Fruit fly (Drosophila melanogaster) whole organism, embryonic: ENCODE measurements around the gene Der-2.

Experiments
- Antp ChIP-seq: fragments of 200-800 bp; sonication (Bioruptor generic); optimal IDR thresholded peaks from 3 replicates; lab custom pipeline; 2016; ENCODE audit warnings: missing biosample characterization, missing genetic modification characterization
- Bgb ChIP-seq: fragments of 200-800 bp; sonication (Bioruptor generic); IDR thresholded peaks from 2 replicates; pipeline ENCODE4 v1.3.6; 2022; ENCODE audit warnings: missing biosample characterization, missing genetic modification characterization; ENCODE audit not compliant: partially characterized antibody
- CG10366 ChIP-seq: fragments of 200-800 bp; sonication (Bioruptor generic); IDR thresholded peaks from 2 replicates; pipeline ENCODE4 v1.3.6; 2022; ENCODE audit warnings: missing biosample characterization, missing genetic modification characterization
- CG10431 ChIP-seq: fragments of 200-800 bp; sonication (Bioruptor generic); optimal IDR thresholded peaks from 3 replicates; lab custom pipeline; 2018; ENCODE audit warnings: missing biosample characterization, mild to moderate bottlenecking, missing genetic modification characterization
- CG10565 ChIP-seq: fragments of 200-800 bp; sonication (Bioruptor generic); optimal IDR thresholded peaks from 3 replicates; lab custom pipeline; 2016; ENCODE audit warnings: missing biosample characterization, mild to moderate bottlenecking, missing genetic modification characterization
- CG11695 ChIP-seq: fragments of 200-800 bp; sonication (Bioruptor generic); IDR thresholded peaks from 3 replicates; pipeline ENCODE4 v1.3.6; 2022; ENCODE audit warnings: missing biosample characterization, missing genetic modification characterization
- CG13775 ChIP-seq: fragments of 200-800 bp; sonication (Bioruptor generic); optimal IDR thresholded peaks from 3 replicates; lab custom pipeline; 2017; ENCODE audit warnings: missing biosample characterization, mild to moderate bottlenecking, missing genetic modification characterization
- CG15479 ChIP-seq: fragments of 200-800 bp; sonication (Bioruptor generic); optimal IDR thresholded peaks from 3 replicates; lab custom pipeline; 2019; ENCODE audit warnings: missing biosample characterization, mild to moderate bottlenecking, missing genetic modification characterization, moderate library complexity
- CG16813 ChIP-seq: fragments of 200-800 bp; sonication (Bioruptor generic); IDR thresholded peaks from 3 replicates; pipeline ENCODE4 v1.3.6; 2022; ENCODE audit warnings: missing biosample characterization, missing genetic modification characterization; ENCODE audit not compliant: partially characterized antibody
- CG17829 ChIP-seq: fragments of 200-800 bp; optimal IDR thresholded peaks from 2 replicates; lab custom pipeline; 2019; ENCODE audit warnings: missing biosample characterization, mild to moderate bottlenecking, missing genetic modification characterization, moderate library complexity
- CG18262 ChIP-seq: fragments of 200-800 bp; optimal IDR thresholded peaks from 3 replicates; lab custom pipeline; 2019; ENCODE audit warnings: missing biosample characterization, mild to moderate bottlenecking, missing genetic modification characterization, moderate library complexity
- CG18619 ChIP-seq: fragments of 200-800 bp; sonication (Bioruptor generic); optimal IDR thresholded peaks from 3 replicates; lab custom pipeline; 2017; ENCODE audit warnings: missing biosample characterization, mild to moderate bottlenecking, missing genetic modification characterization
- CG2199 ChIP-seq: fragments of 200-800 bp; sonication (Bioruptor generic); IDR thresholded peaks from 3 replicates; pipeline ENCODE4 v1.3.6; 2022; ENCODE audit warnings: missing biosample characterization, missing genetic modification characterization
- CG30431 ChIP-seq: fragments of 200-800 bp; sonication (Bioruptor generic); optimal IDR thresholded peaks from 2 replicates; lab custom pipeline; 2017; ENCODE audit warnings: missing biosample characterization, missing genetic modification characterization
- CG3163 ChIP-seq: fragments of 200-800 bp; sonication (Bioruptor generic); optimal IDR thresholded peaks from 3 replicates; lab custom pipeline; 2016; ENCODE audit warnings: missing biosample characterization, missing genetic modification characterization
- CG43689 ChIP-seq: fragments of 200-800 bp; sonication (Bioruptor generic); IDR thresholded peaks from 2 replicates; pipeline ENCODE4 v1.3.6; 2022; ENCODE audit warnings: missing biosample characterization, missing genetic modification characterization
- CG4820 ChIP-seq: fragments of 200-800 bp; sonication (Bioruptor generic); optimal IDR thresholded peaks from 3 replicates; lab custom pipeline; 2016; ENCODE audit warnings: missing biosample characterization, missing genetic modification characterization
- CG9727 ChIP-seq: fragments of 200-800 bp; sonication (Bioruptor generic); optimal IDR thresholded peaks from 3 replicates; lab custom pipeline; 2017; ENCODE audit warnings: missing biosample characterization, mild to moderate bottlenecking, missing genetic modification characterization
- D ChIP-seq, 2 experiments: fragments of 200-800 bp in 1 of 2; fragments of >200 bp in 1 of 2; sonication (Bioruptor generic) in 1 of 2; optimal IDR thresholded peaks; 2 replicates in 1 of 2; 3 replicates in 1 of 2; lab custom pipeline; 2017; ENCODE audit warnings: mild to moderate bottlenecking in 1 of 2, missing biosample characterization in 1 of 2, missing genetic modification characterization in 1 of 2, missing genetic modification reagents in 1 of 2
- ERR ChIP-seq: fragments of 200-800 bp; sonication (Bioruptor generic); optimal IDR thresholded peaks from 2 replicates; lab custom pipeline; 2016; ENCODE audit warnings: missing biosample characterization, missing genetic modification characterization
- GATAe ChIP-seq: fragments of 200-800 bp; sonication (Bioruptor generic); conservative IDR thresholded peaks from 2 replicates; pipeline ENCODE4 v1.3.6; 2022; ENCODE audit warnings: missing biosample characterization, missing genetic modification characterization
- HLH3B ChIP-seq: fragments of 200-800 bp; sonication (Bioruptor generic); IDR thresholded peaks from 2 replicates; pipeline ENCODE4 v1.3.6; 2022; ENCODE audit warnings: missing biosample characterization, missing genetic modification characterization
- HLH4C ChIP-seq: fragments of 200-800 bp; sonication (Bioruptor generic); IDR thresholded peaks from 3 replicates; pipeline ENCODE4 v1.3.6; 2022; ENCODE audit warnings: missing biosample characterization, missing genetic modification characterization; ENCODE audit not compliant: partially characterized antibody
- HLHmδ ChIP-seq: fragments of 200-800 bp; sonication (Bioruptor generic); optimal IDR thresholded peaks from 2 replicates; lab custom pipeline; 2018; ENCODE audit warnings: missing biosample characterization, mild to moderate bottlenecking, missing genetic modification characterization, moderate library complexity
- NFAT ChIP-seq: fragments of 200-800 bp; sonication (Bioruptor generic); IDR thresholded peaks from 2 replicates; pipeline ENCODE4 v1.3.6; 2022; ENCODE audit warnings: missing biosample characterization, missing genetic modification characterization
- Opbp ChIP-seq: fragments of 200-800 bp; sonication (Bioruptor generic); IDR thresholded peaks from 3 replicates; pipeline ENCODE4 v1.3.6; 2022; ENCODE audit warnings: missing biosample characterization, missing genetic modification characterization; ENCODE audit not compliant: partially characterized antibody
- Optix ChIP-seq: fragments of 200-800 bp; sonication (Bioruptor generic); IDR thresholded peaks from 3 replicates; pipeline ENCODE4 v1.3.6; 2022; ENCODE audit warnings: missing biosample characterization, missing genetic modification characterization
- Pdp1 ChIP-seq, 2 experiments: fragments of 200-800 bp; sonication (Bioruptor generic); optimal IDR thresholded peaks; 3 replicates each; lab custom pipeline; 2016; ENCODE audit warnings: missing biosample characterization in 2 of 2, missing genetic modification characterization in 2 of 2, mild to moderate bottlenecking in 1 of 2, moderate library complexity in 1 of 2
- Sox100B ChIP-seq: fragments of 200-800 bp; sonication (Bioruptor generic); optimal IDR thresholded peaks from 3 replicates; lab custom pipeline; 2018; ENCODE audit warnings: missing biosample characterization, mild to moderate bottlenecking, missing genetic modification characterization
- Sox102F ChIP-seq: fragments of 200-800 bp; sonication (Bioruptor generic); optimal IDR thresholded peaks from 2 replicates; lab custom pipeline; 2018; ENCODE audit warnings: missing biosample characterization, mild to moderate bottlenecking, missing genetic modification characterization, moderate library complexity
- Usf ChIP-seq: fragments of 200-800 bp; sonication (Bioruptor generic); optimal IDR thresholded peaks from 2 replicates; lab custom pipeline; 2017; ENCODE audit warnings: missing genotype, missing biosample characterization, missing genetic modification characterization
- chn ChIP-seq: fragments of 200-800 bp; sonication (Bioruptor generic); optimal IDR thresholded peaks from 2 replicates; lab custom pipeline; 2016; ENCODE audit warnings: missing biosample characterization, missing genetic modification characterization
- crc ChIP-seq: fragments of 200-800 bp; sonication (Bioruptor generic); optimal IDR thresholded peaks from 2 replicates; lab custom pipeline; 2016; ENCODE audit warnings: missing biosample characterization, missing genetic modification characterization
- croc ChIP-seq: fragments of 200-800 bp; sonication (Bioruptor generic); conservative IDR thresholded peaks from 3 replicates; pipeline ENCODE4 v1.3.6; 2022; ENCODE audit warnings: missing biosample characterization, missing genetic modification characterization
- hbn ChIP-seq: fragments of 200-800 bp; sonication (Bioruptor generic); IDR thresholded peaks from 2 replicates; pipeline ENCODE4 v1.3.6; 2022; ENCODE audit warnings: missing biosample characterization, missing genetic modification characterization; ENCODE audit not compliant: partially characterized antibody
- her ChIP-seq: fragments of 200-800 bp; sonication (Bioruptor generic); optimal IDR thresholded peaks from 2 replicates; lab custom pipeline; 2016; ENCODE audit warnings: missing biosample characterization, missing genetic modification characterization
- hkb ChIP-seq, 2 experiments: fragments of 200-800 bp in 1 of 2; fragments of >200 bp in 1 of 2; sonication (Bioruptor generic) in 1 of 2; IDR thresholded peaks in 1 of 2; optimal IDR thresholded peaks in 1 of 2; 2 replicates each; pipeline versions ENCODE4 v1.3.6 to Lab custom; 2017 to 2022; ENCODE audit warnings: missing biosample characterization in 1 of 2, missing genetic modification characterization in 1 of 2
- ind ChIP-seq: fragments of 200-800 bp; sonication (Bioruptor generic); optimal IDR thresholded peaks from 3 replicates; lab custom pipeline; 2016; ENCODE audit warnings: missing biosample characterization, missing genetic modification characterization
- kni ChIP-seq: fragments of 200-800 bp; sonication (Bioruptor generic); optimal IDR thresholded peaks from 3 replicates; lab custom pipeline; 2017; ENCODE audit warnings: mild to moderate bottlenecking, missing biosample characterization, missing genetic modification reagents, missing genetic modification characterization
- mld ChIP-seq: fragments of 200-800 bp; sonication (Bioruptor generic); IDR thresholded peaks from 3 replicates; pipeline ENCODE4 v1.3.6; 2022; ENCODE audit warnings: missing biosample characterization, missing genetic modification characterization; ENCODE audit not compliant: partially characterized antibody
- pan ChIP-seq, 4 experiments: fragments of >200 bp in 3 of 4; fragments of 200-800 bp in 1 of 4; sonication (Bioruptor generic) in 1 of 4; optimal IDR thresholded peaks in 3 of 4; IDR thresholded peaks in 1 of 4; 2 replicates each; pipeline versions ENCODE4 v1.3.6 to Lab custom; 2017 to 2022; ENCODE audit warnings: missing biosample characterization in 2 of 4, missing genetic modification characterization in 2 of 4, mixed read lengths in 1 of 4
- pb ChIP-seq: fragments of 200-800 bp; sonication (Bioruptor generic); optimal IDR thresholded peaks from 3 replicates; lab custom pipeline; 2016; ENCODE audit warnings: missing biosample characterization, missing genetic modification characterization
- pum ChIP-seq: fragments of 200-800 bp; sonication (Bioruptor generic); optimal IDR thresholded peaks from 2 replicates; lab custom pipeline; 2016; ENCODE audit warnings: missing biosample characterization, missing genetic modification characterization
- shn ChIP-seq: fragments of 200-800 bp; sonication (Bioruptor generic); optimal IDR thresholded peaks from 3 replicates; lab custom pipeline; 2016; ENCODE audit warnings: missing biosample characterization, missing genetic modification characterization
- stwl ChIP-seq: fragments of 200-800 bp; sonication (Bioruptor generic); optimal IDR thresholded peaks from 3 replicates; lab custom pipeline; 2018; ENCODE audit warnings: missing biosample characterization, mild to moderate bottlenecking, missing genetic modification characterization, moderate library complexity
- tio ChIP-seq: fragments of 200-800 bp; sonication (Bioruptor generic); optimal IDR thresholded peaks from 2 replicates; lab custom pipeline; 2017; ENCODE audit warnings: missing biosample characterization, missing genetic modification characterization, inconsistent platforms
- vnd ChIP-seq: fragments of 200-800 bp; sonication (Bioruptor generic); IDR thresholded peaks from 3 replicates; pipeline ENCODE4 v1.3.6; 2022; ENCODE audit warnings: missing biosample characterization, missing genetic modification characterization; ENCODE audit not compliant: partially characterized antibody

The Der-2 gene

dm6 chr3R:16448378-16449134 is 35.5 kb downstream of the Der-2 start (continued):
- no peak for TF ChIP-seq HLH4C (GFP tag; lab: Robert Waterston, UW)
- no peak for TF ChIP-seq CG15479 (GFP tag; lab: Kevin White, UChicago)
- TF ChIP-seq CG17829 = no peak
- TF ChIP-seq Pdp1 (GFP tag; optimal IDR thresholded peaks at IDR 0.05; lab: Kevin White, UChicago) = peak in 1 of 2 experiments; percentile 22
- TF ChIP-seq CG16813 (GFP tag; lab: Robert Waterston, UW) = no peak
- no peak for TF ChIP-seq stwl (tag; lab: Kevin White, UChicago)
- TF ChIP-seq GATAe (GFP tag; lab: Robert Waterston, UW) = no peak
- TF ChIP-seq pan (optimal IDR thresholded peaks at IDR 0.05; lab: Kevin White, UChicago) = no peak
- TF ChIP-seq pan (GFP tag; optimal IDR thresholded peaks at IDR 0.05 in 1 of 2, IDR thresholded peaks at IDR 0.05 in 1 of 2) = peak in 1 of 2 experiments; percentile 79
- TF ChIP-seq NFAT (GFP tag; lab: Robert Waterston, UW) = peak; percentile 41; the same call in 1 of the 2 replicates
- TF ChIP-seq Sox102F (GFP tag; lab: Kevin White, UChicago) = peak; percentile 80
- TF ChIP-seq hkb (optimal IDR thresholded peaks at IDR 0.05; lab: Kevin White, UChicago) = no peak
- peak; percentile 79 for TF ChIP-seq hkb (GFP tag; IDR thresholded peaks at IDR 0.05; lab: Robert Waterston, UW)
- TF ChIP-seq CG9727 = peak; percentile 75
- peak; percentile 7 for TF ChIP-seq shn (GFP tag; lab: Kevin White, UChicago)
- peak; percentile 49 for TF ChIP-seq CG13775 (GFP tag; lab: Kevin White, UChicago)
- peak; percentile 94 for TF ChIP-seq CG2199 (GFP tag; lab: Robert Waterston, UW)
- no peak for TF ChIP-seq kni (GFP tag; lab: Kevin White, UChicago)
- TF ChIP-seq Opbp (GFP tag; lab: Robert Waterston, UW) = no peak
- TF ChIP-seq CG30431 (GFP tag; lab: Kevin White, UChicago) = peak; percentile 72
- no peak for TF ChIP-seq vnd (GFP tag; lab: Robert Waterston, UW)
- TF ChIP-seq crc (GFP tag; lab: Kevin White, UChicago) = peak; percentile 50
- TF ChIP-seq CG10431 (GFP tag; lab: Kevin White, UChicago) = no peak
- no peak for TF ChIP-seq pb (GFP tag; lab: Kevin White, UChicago)
- peak; percentile 60 for TF ChIP-seq CG11695
- TF ChIP-seq Usf = peak; percentile 8
- TF ChIP-seq HLHmδ (GFP tag; lab: Kevin White, UChicago) = no peak
- TF ChIP-seq CG10565 (GFP tag; lab: Kevin White, UChicago) = peak; percentile 24
- TF ChIP-seq Optix (GFP tag; lab: Robert Waterston, UW) = peak; percentile 75
- TF ChIP-seq croc (GFP tag; lab: Robert Waterston, UW) = peak; percentile 59
- TF ChIP-seq mld = no peak
- TF ChIP-seq Antp (GFP tag; lab: Kevin White, UChicago) = peak; percentile 68
- TF ChIP-seq tio (GFP tag; lab: Kevin White, UChicago) = peak; percentile 51
- TF ChIP-seq HLH3B = peak; percentile 87
- TF ChIP-seq D (optimal IDR thresholded peaks at IDR 0.05; lab: Kevin White, UChicago) = no peak
- TF ChIP-seq D (GFP tag; optimal IDR thresholded peaks at IDR 0.05; lab: Kevin White, UChicago) = no peak
- peak; percentile 86 for TF ChIP-seq CG10366
- TF ChIP-seq ERR (GFP tag; lab: Kevin White, UChicago) = peak; percentile 46
- TF ChIP-seq chn (GFP tag; lab: Kevin White, UChicago) = peak; percentile 13
- TF ChIP-seq CG18619 (GFP tag; lab: Kevin White, UChicago) = no peak
- no peak for TF ChIP-seq CG3163 (GFP tag; lab: Kevin White, UChicago)
- peak; percentile 40 for TF ChIP-seq CG4820 (GFP tag; lab: Kevin White, UChicago)
- peak; percentile 82 for TF ChIP-seq CG18262
- TF ChIP-seq hbn (GFP tag; lab: Robert Waterston, UW) = no peak
- no peak for TF ChIP-seq Bgb (GFP tag; lab: Robert Waterston, UW)
- peak; percentile 72 for TF ChIP-seq ind (GFP tag; lab: Kevin White, UChicago)
- TF ChIP-seq CG43689 (GFP tag; lab: Robert Waterston, UW) = peak; percentile 66
- peak; percentile 25 for TF ChIP-seq pum
- TF ChIP-seq Sox100B = no peak
- TF ChIP-seq her (GFP tag; lab: Kevin White, UChicago) = peak; percentile 57
